Fruit fly (Drosophila melanogaster) whole organism: ENCODE measurements around the gene CG31601.

Experiments used
- CG8478 ChIP-seq: fragments of >200 bp; optimal IDR thresholded peaks from 2 replicates; lab custom pipeline; 2018; ENCODE audit warnings: inconsistent platforms
- Dll ChIP-seq: fragments of >200 bp; optimal IDR thresholded peaks from 2 replicates; lab custom pipeline; 2017
- EcR ChIP-seq, 2 experiments: fragments of >200 bp; optimal IDR thresholded peaks; 2 replicates each; lab custom pipeline; 2017; ENCODE audit warnings: missing biosample characterization in 2 of 2, missing genetic modification characterization in 2 of 2, missing genetic modification reagents in 2 of 2
- pan ChIP-seq: fragments of >200 bp; optimal IDR thresholded peaks from 2 replicates; lab custom pipeline; 2017
- psq ChIP-seq: fragments of >200 bp; optimal IDR thresholded peaks from 2 replicates; lab custom pipeline; 2017
- usp ChIP-seq: fragments of >200 bp; optimal IDR thresholded peaks from 2 replicates; lab custom pipeline; 2017; ENCODE audit warnings: missing biosample characterization, missing genetic modification characterization, mixed read lengths

Gene CG31601

dm6 chr2L:21992833-21993232 lies 50.8 kb downstream of the CG31601 start, which contains the start of gene CG2528:
Gene CG2528, minus strand, starts transcription at chr2L:21992933.
- TF ChIP-seq usp (GFP tag; lab: Kevin White, UChicago) (no peak), CG8478 (no peak), EcR (GFP tag; optimal IDR thresholded peaks at IDR 0.05; lab: Kevin White, UChicago) (no peak), pan (lab: Kevin White, UChicago) (no peak), Dll (no peak), psq (lab: Kevin White, UChicago) (no peak)
